Worm (Caenorhabditis elegans) whole organism, L4 larva: ENCODE data around the gene srpa-68.

Experiments used
- D1046.2 ChIP-seq: fragments of 200-800 bp; sonication (Bioruptor generic); IDR thresholded peaks from 2 replicates; pipeline ENCODE4 v1.3.6; 2022; ENCODE audit warnings: missing genetic modification characterization, missing compliant biosample characterization
- T20F7.1 ChIP-seq: fragments of 200-800 bp; sonication (Bioruptor generic); optimal IDR thresholded peaks from 2 replicates; lab custom pipeline; 2018; ENCODE audit warnings: mild to moderate bottlenecking, missing genetic modification characterization, missing compliant biosample characterization
- Y75B8A.6 ChIP-seq: fragments of 200-800 bp; sonication (Bioruptor generic); IDR thresholded peaks from 2 replicates; pipeline ENCODE4 v1.3.6; 2022; ENCODE audit warnings: missing genetic modification reagents, missing genetic modification characterization, missing compliant biosample characterization
- aha-1 ChIP-seq: fragments of 150-350 bp; peaks from one replicate; lab custom pipeline; 2014; ENCODE audit warnings: missing biosample characterization, missing genetic modification characterization
- aly-2 ChIP-seq: sonication (generic microtip); optimal IDR thresholded peaks from 2 replicates; lab custom pipeline; 2018; ENCODE audit warnings: missing biosample characterization, missing genetic modification characterization
- ceh-20 ChIP-seq: fragments of 200-800 bp; sonication (Bioruptor generic); IDR thresholded peaks from 2 replicates; pipeline ENCODE4 v1.3.6; 2022; ENCODE audit warnings: missing genetic modification reagents, missing genetic modification characterization, missing compliant biosample characterization
- ceh-82 ChIP-seq: sonication (generic microtip); optimal IDR thresholded peaks from 2 replicates; lab custom pipeline; 2017; ENCODE audit warnings: missing biosample characterization, missing genetic modification characterization
- cey-2 ChIP-seq: sonication (generic microtip); optimal IDR thresholded peaks from 3 replicates; lab custom pipeline; 2017; ENCODE audit warnings: missing genetic modification characterization, mild to moderate bottlenecking, missing compliant biosample characterization, antibody characterized with exemption, borderline replicate concordance; ENCODE audit not compliant: insufficient read depth
- dmd-6 ChIP-seq: fragments of 200-800 bp; sonication (Bioruptor generic); IDR thresholded peaks from 2 replicates; pipeline ENCODE4 v1.3.6; 2022; ENCODE audit warnings: missing genetic modification reagents, missing genetic modification characterization, missing compliant biosample characterization
- dmd-8 ChIP-seq: fragments of 200-800 bp; sonication (Bioruptor generic); IDR thresholded peaks from 2 replicates; pipeline ENCODE4 v1.3.6; 2022; ENCODE audit warnings: missing genetic modification characterization, missing compliant biosample characterization
- duxl-1 ChIP-seq: sonication (generic microtip); optimal IDR thresholded peaks from 2 replicates; lab custom pipeline; 2016; ENCODE audit warnings: mild to moderate bottlenecking, missing genetic modification characterization, moderate library complexity, missing compliant biosample characterization; ENCODE audit not compliant: poor library complexity
- gei-8 ChIP-seq: fragments of 200-800 bp; sonication (Bioruptor generic); optimal IDR thresholded peaks from 2 replicates; lab custom pipeline; 2018; ENCODE audit warnings: mild to moderate bottlenecking, missing genetic modification characterization, missing compliant biosample characterization
- hmg-1.1 ChIP-seq: fragments of 200-800 bp; sonication (Bioruptor generic); IDR thresholded peaks from 2 replicates; pipeline ENCODE4 v1.3.6; 2022; ENCODE audit warnings: missing genetic modification reagents, missing genetic modification characterization, missing compliant biosample characterization
- lim-7 ChIP-seq: fragments of 200-800 bp; sonication (Bioruptor generic); IDR thresholded peaks from 2 replicates; pipeline ENCODE4 v1.3.6; 2022; ENCODE audit warnings: missing genetic modification characterization, missing compliant biosample characterization
- lin-15B ChIP-seq: fragments of 150-350 bp; sonication (generic microtip); optimal IDR thresholded peaks from 3 replicates; lab custom pipeline; 2014; ENCODE audit warnings: missing biosample characterization, missing genetic modification characterization
- lin-29 ChIP-seq: fragments of 200-800 bp; sonication (Bioruptor generic); IDR thresholded peaks from 2 replicates; pipeline ENCODE4 v1.3.6; 2022; ENCODE audit warnings: missing genetic modification reagents, missing genetic modification characterization, missing compliant biosample characterization
- lin-38 ChIP-seq: fragments of 200-800 bp; sonication (Bioruptor generic); IDR thresholded peaks from 2 replicates; pipeline ENCODE4 v1.3.6; 2022; ENCODE audit warnings: missing genetic modification reagents, missing genetic modification characterization, missing compliant biosample characterization
- lir-3 ChIP-seq: sonication (generic microtip); optimal IDR thresholded peaks from 2 replicates; lab custom pipeline; 2016; ENCODE audit warnings: mild to moderate bottlenecking, missing genetic modification characterization, missing compliant biosample characterization
- mdl-1 ChIP-seq, 2 experiments: fragments of 150-350 bp in 1 of 2; sonication (generic microtip) in 1 of 2; optimal IDR thresholded peaks; 2 replicates each; lab custom pipeline; 2014 to 2017; ENCODE audit warnings: missing biosample characterization in 2 of 2, missing genetic modification characterization in 2 of 2
- mdt-29 ChIP-seq: fragments of 200-800 bp; sonication (Bioruptor generic); IDR thresholded peaks from 2 replicates; pipeline ENCODE4 v1.3.6; 2022; ENCODE audit warnings: missing genetic modification reagents, missing genetic modification characterization, missing compliant biosample characterization
- nhr-111 ChIP-seq: fragments of 200-800 bp; sonication (Bioruptor generic); optimal IDR thresholded peaks from 2 replicates; lab custom pipeline; 2018; ENCODE audit warnings: mild to moderate bottlenecking, missing genetic modification characterization, missing compliant biosample characterization
- nhr-41 ChIP-seq: fragments of 200-800 bp; sonication (Bioruptor generic); IDR thresholded peaks from 2 replicates; pipeline ENCODE4 v1.3.6; 2022; ENCODE audit warnings: missing genetic modification reagents, missing genetic modification characterization, missing compliant biosample characterization
- pqm-1 ChIP-seq: sonication (generic microtip); optimal IDR thresholded peaks from 2 replicates; lab custom pipeline; 2017; ENCODE audit warnings: missing biosample characterization, missing genetic modification characterization
- skn-1 ChIP-seq: fragments of 150-350 bp; optimal IDR thresholded peaks from 2 replicates; lab custom pipeline; 2014; ENCODE audit warnings: missing biosample characterization, missing genetic modification characterization
- spr-3 ChIP-seq: fragments of 200-800 bp; sonication (Bioruptor generic); optimal IDR thresholded peaks from 2 replicates; lab custom pipeline; 2018; ENCODE audit warnings: mild to moderate bottlenecking, missing genetic modification characterization, missing compliant biosample characterization
- unc-130 ChIP-seq: sonication (generic microtip); optimal IDR thresholded peaks from 2 replicates; lab custom pipeline; 2016; ENCODE audit warnings: missing genetic modification reagents, missing genetic modification characterization, missing compliant biosample characterization
- unc-39 ChIP-seq: sonication (generic microtip); optimal IDR thresholded peaks from 2 replicates; lab custom pipeline; 2017; ENCODE audit warnings: missing biosample characterization, missing genetic modification characterization
- unc-62 ChIP-seq, 3 experiments: fragments of 150-350 bp in 1 of 3; sonication (generic microtip); optimal IDR thresholded peaks in 2 of 3; peaks in 1 of 3; 1 replicate in 1 of 3; 2 replicates in 2 of 3; lab custom pipeline; 2014 to 2017; ENCODE audit warnings: missing biosample characterization in 3 of 3, missing genetic modification characterization in 3 of 3, missing genetic modification reagents in 3 of 3, missing genotype in 1 of 3
- zfp-2 ChIP-seq: sonication (generic microtip); optimal IDR thresholded peaks from 2 replicates; lab custom pipeline; 2016; ENCODE audit warnings: mild to moderate bottlenecking, missing genetic modification characterization, missing compliant biosample characterization
- zfp-3 ChIP-seq: fragments of 200-800 bp; sonication (Bioruptor generic); conservative IDR thresholded peaks from 2 replicates; pipeline ENCODE4 v1.3.6; 2022; ENCODE audit warnings: missing genetic modification reagents, missing genetic modification characterization, missing compliant biosample characterization
- zip-2 ChIP-seq: fragments of 150-350 bp; optimal IDR thresholded peaks from 2 replicates; lab custom pipeline; 2014; ENCODE audit warnings: missing biosample characterization, missing genetic modification characterization
- ztf-7 ChIP-seq: fragments of 150-350 bp; optimal IDR thresholded peaks from 2 replicates; lab custom pipeline; 2014; ENCODE audit warnings: missing biosample characterization, missing genetic modification characterization

Gene srpa-68

ce11 chrV:12263723-12264122, 27.7 kb downstream of the srpa-68 start, which contains the start of gene ssp-35:
Gene ssp-35 (minus strand): TSS chrV:12263823.
- no peak for TF ChIP-seq Y75B8A.6 (GFP tag; lab: Robert Waterston, UW)
- no peak for TF ChIP-seq lin-29 (GFP tag; lab: Robert Waterston, UW)
- TF ChIP-seq zip-2 (tag; lab: Kevin White, UChicago), result no peak
- TF ChIP-seq lin-15B (tag; lab: Kevin White, UChicago), result no peak
- TF ChIP-seq duxl-1, result no peak
- TF ChIP-seq hmg-1.1 (GFP tag; lab: Robert Waterston, UW), result no peak
- no peak for TF ChIP-seq lin-38 (GFP tag; lab: Robert Waterston, UW)
- no peak for TF ChIP-seq pqm-1
- TF ChIP-seq gei-8 (GFP tag; lab: Kevin White, UChicago), result no peak
- TF ChIP-seq unc-62 (GFP tag; optimal IDR thresholded peaks at IDR 0.05 in 1 of 2; lab: Kevin White, UChicago), result no peak
- TF ChIP-seq unc-62 (tag; optimal IDR thresholded peaks at IDR 0.05; lab: Kevin White, UChicago), result no peak
- TF ChIP-seq unc-130 (GFP tag; lab: Kevin White, UChicago), result no peak
- no peak for TF ChIP-seq nhr-111 (GFP tag; lab: Kevin White, UChicago)

- TF ChIP-seq mdl-1 (tag; optimal IDR thresholded peaks at IDR 0.05; lab: Kevin White, UChicago) (no peak), T20F7.1 (GFP tag; lab: Kevin White, UChicago) (no peak), mdt-29 (GFP tag; lab: Robert Waterston, UW) (no peak), lir-3 (tag; lab: Kevin White, UChicago) (no peak), ceh-20 (GFP tag; lab: Robert Waterston, UW) (no peak), cey-2 (no peak), dmd-8 (no peak), ceh-82 (tag; lab: Kevin White, UChicago) (no peak), zfp-3 (GFP tag; lab: Robert Waterston, UW) (no peak), aha-1 (tag; lab: Kevin White, UChicago) (no peak), ztf-7 (no peak), lim-7 (GFP tag; lab: Robert Waterston, UW) (no peak), gei-8 (GFP tag; lab: Kevin White, UChicago) (no peak), spr-3 (GFP tag; lab: Kevin White, UChicago) (no peak), Y75B8A.6 (GFP tag; lab: Robert Waterston, UW) (no peak), D1046.2 (GFP tag; lab: Robert Waterston, UW) (no peak), lin-29 (GFP tag; lab: Robert Waterston, UW) (no peak)
- TF ChIP-seq, all 104 proteins: peak for 0
These were observed 30.1 kb downstream of the srpa-68 start, which contains the start of gene tbb-6 for ce11 chrV:12261377-12261776. Gene tbb-6 (plus strand): TSS chrV:12261531.

- TF ChIP-seq aha-1 (tag; lab: Kevin White, UChicago) (peak; percentile 97), gei-8 (GFP tag; lab: Kevin White, UChicago) (no peak)
These were observed 32.5 kb downstream of the srpa-68 start, which contains the start of gene ugt-56 for ce11 chrV:12258922-12259321. Gene ugt-56 (plus strand): TSS chrV:12258982.

- TF ChIP-seq zfp-2 (tag; lab: Kevin White, UChicago) (no peak), nhr-41 (no peak), dmd-6 (GFP tag; lab: Robert Waterston, UW) (no peak), aly-2 (tag; lab: Kevin White, UChicago) (no peak), unc-39 (tag; lab: Kevin White, UChicago) (no peak)
These were observed 35.1 kb downstream of the srpa-68 start, which contains the start of gene ugt-55 for ce11 chrV:12256398-12256797. Gene ugt-55 (plus strand): TSS chrV:12256698.

ce11 chrV:12255343-12255742, 36.1 kb downstream of the srpa-68 start, which contains the start of gene T04H1.12:
Gene T04H1.12 (plus strand): TSS chrV:12255643.
- TF ChIP-seq unc-62 (GFP tag; optimal IDR thresholded peaks at IDR 0.05 in 1 of 2; lab: Kevin White, UChicago) (peak in 1 of 2 experiments; percentile 23), unc-62 (tag; optimal IDR thresholded peaks at IDR 0.05; lab: Kevin White, UChicago) (no peak), skn-1 (tag; lab: Kevin White, UChicago) (no peak)
- TF ChIP-seq, all 104 proteins: peak for 1
